Fruit fly (Drosophila melanogaster) whole organism, embryonic: ENCODE data around the gene Dpm2.

Experiments used
- ATbp ChIP-seq: fragments of 200-800 bp; sonication (Bioruptor generic); optimal IDR thresholded peaks from 2 replicates; lab custom pipeline; 2017; ENCODE audit warnings: missing biosample characterization, mild to moderate bottlenecking, missing genetic modification characterization, missing genetic modification reagents
- CG10209 ChIP-seq: fragments of 200-800 bp; sonication (Bioruptor generic); optimal IDR thresholded peaks from 3 replicates; lab custom pipeline; 2017; ENCODE audit warnings: missing biosample characterization, mild to moderate bottlenecking, missing genetic modification characterization, missing genetic modification reagents
- CG10462 ChIP-seq: fragments of 200-800 bp; sonication (Bioruptor generic); optimal IDR thresholded peaks from 2 replicates; lab custom pipeline; 2016; ENCODE audit warnings: missing biosample characterization, missing genetic modification characterization
- CG12219 ChIP-seq: fragments of 200-800 bp; sonication (Bioruptor generic); optimal IDR thresholded peaks from 3 replicates; lab custom pipeline; 2018; ENCODE audit warnings: missing biosample characterization, mild to moderate bottlenecking, missing genetic modification characterization
- CG12391 ChIP-seq: fragments of 200-800 bp; sonication (Bioruptor generic); optimal IDR thresholded peaks from 3 replicates; lab custom pipeline; 2018; ENCODE audit warnings: missing biosample characterization, mild to moderate bottlenecking, missing genetic modification characterization, moderate library complexity
- CG12942 ChIP-seq: fragments of 200-800 bp; sonication (Bioruptor generic); optimal IDR thresholded peaks from 3 replicates; lab custom pipeline; 2016; ENCODE audit warnings: missing biosample characterization, missing genetic modification characterization
- CG13123 ChIP-seq: fragments of 200-800 bp; sonication (Bioruptor generic); optimal IDR thresholded peaks from 2 replicates; lab custom pipeline; 2016; ENCODE audit warnings: missing biosample characterization, missing genetic modification characterization
- CG15073 ChIP-seq: fragments of 200-800 bp; sonication (Bioruptor generic); optimal IDR thresholded peaks from 2 replicates; lab custom pipeline; 2016; ENCODE audit warnings: missing biosample characterization, missing genetic modification characterization
- CG1647 ChIP-seq: fragments of 200-800 bp; sonication (Bioruptor generic); optimal IDR thresholded peaks from 3 replicates; lab custom pipeline; 2016; ENCODE audit warnings: missing biosample characterization, missing genetic modification characterization
- CG17568 ChIP-seq: fragments of 200-800 bp; sonication (Bioruptor generic); optimal IDR thresholded peaks from 2 replicates; lab custom pipeline; 2018; ENCODE audit warnings: missing biosample characterization, mild to moderate bottlenecking, missing genetic modification characterization, moderate library complexity
- CG18262 ChIP-seq: fragments of 200-800 bp; optimal IDR thresholded peaks from 3 replicates; lab custom pipeline; 2019; ENCODE audit warnings: missing biosample characterization, mild to moderate bottlenecking, missing genetic modification characterization, moderate library complexity
- CG2202 ChIP-seq: fragments of 200-800 bp; sonication (Bioruptor generic); optimal IDR thresholded peaks from 2 replicates; lab custom pipeline; 2018; ENCODE audit warnings: missing biosample characterization, mild to moderate bottlenecking, missing genetic modification characterization
- CG3065 ChIP-seq: fragments of 200-800 bp; sonication (Bioruptor generic); optimal IDR thresholded peaks from 2 replicates; lab custom pipeline; 2016; ENCODE audit warnings: missing biosample characterization, missing genetic modification characterization
- CG31365 ChIP-seq: fragments of 200-800 bp; sonication (Bioruptor generic); optimal IDR thresholded peaks from 2 replicates; lab custom pipeline; 2018; ENCODE audit warnings: missing biosample characterization, mild to moderate bottlenecking, missing genetic modification characterization
- CG5180 ChIP-seq: fragments of 200-800 bp; sonication (Bioruptor generic); optimal IDR thresholded peaks from 3 replicates; lab custom pipeline; 2017; ENCODE audit warnings: missing biosample characterization, missing genetic modification characterization, mild to moderate bottlenecking, moderate library complexity, missing genetic modification reagents
- CG6254 ChIP-seq: fragments of 200-800 bp; sonication (Bioruptor generic); optimal IDR thresholded peaks from 3 replicates; lab custom pipeline; 2017; ENCODE audit warnings: mild to moderate bottlenecking, missing biosample characterization, missing genetic modification reagents, missing genetic modification characterization
- CG6813 ChIP-seq: fragments of 200-800 bp; sonication (Bioruptor generic); optimal IDR thresholded peaks from 2 replicates; lab custom pipeline; 2017; ENCODE audit warnings: missing biosample characterization, missing genetic modification characterization, mild to moderate bottlenecking, moderate library complexity, missing genetic modification reagents
- CG7745 ChIP-seq: fragments of 200-800 bp; sonication (Bioruptor generic); optimal IDR thresholded peaks from 2 replicates; lab custom pipeline; 2018; ENCODE audit warnings: missing biosample characterization, mild to moderate bottlenecking, missing genetic modification characterization, moderate library complexity
- CG8089 ChIP-seq: fragments of 200-800 bp; sonication (Bioruptor generic); optimal IDR thresholded peaks from 3 replicates; lab custom pipeline; 2016; ENCODE audit warnings: missing biosample characterization, missing genetic modification characterization
- CG8359 ChIP-seq: fragments of 200-800 bp; sonication (Bioruptor generic); optimal IDR thresholded peaks from 2 replicates; lab custom pipeline; 2017; ENCODE audit warnings: missing biosample characterization, mild to moderate bottlenecking, missing genetic modification characterization, borderline replicate concordance
- CG8924 ChIP-seq: fragments of 200-800 bp; optimal IDR thresholded peaks from 3 replicates; lab custom pipeline; 2019; ENCODE audit warnings: missing biosample characterization, mild to moderate bottlenecking, missing genetic modification characterization, moderate library complexity
- Dek ChIP-seq: fragments of 200-800 bp; sonication (Bioruptor generic); optimal IDR thresholded peaks from 3 replicates; lab custom pipeline; 2019; ENCODE audit warnings: missing biosample characterization, mild to moderate bottlenecking, missing genetic modification characterization, moderate library complexity
- Ets65A ChIP-seq: fragments of 200-800 bp; sonication (Bioruptor generic); peaks from one replicate; lab custom pipeline; 2016; ENCODE audit warnings: missing biosample characterization, missing genetic modification characterization
- Gsc ChIP-seq: fragments of 200-800 bp; sonication (Bioruptor generic); IDR thresholded peaks from 2 replicates; pipeline ENCODE4 v1.3.6; 2022; ENCODE audit warnings: missing biosample characterization, missing genetic modification characterization
- HHEX ChIP-seq: fragments of 200-800 bp; sonication (Bioruptor generic); optimal IDR thresholded peaks from 3 replicates; lab custom pipeline; 2017; ENCODE audit warnings: missing biosample characterization, mild to moderate bottlenecking, missing genetic modification characterization, missing genetic modification reagents
- Max ChIP-seq: fragments of 200-800 bp; sonication (Bioruptor generic); optimal IDR thresholded peaks from 2 replicates; lab custom pipeline; 2016; ENCODE audit warnings: missing biosample characterization, mild to moderate bottlenecking, missing genetic modification characterization
- Meics ChIP-seq: fragments of 200-800 bp; sonication (Bioruptor generic); optimal IDR thresholded peaks from 2 replicates; lab custom pipeline; 2017; ENCODE audit warnings: missing biosample characterization, mild to moderate bottlenecking, missing genetic modification characterization
- Mes4 ChIP-seq: fragments of 200-800 bp; sonication (Bioruptor generic); optimal IDR thresholded peaks from 2 replicates; lab custom pipeline; 2016; ENCODE audit warnings: missing biosample characterization, missing genetic modification characterization
- NC2β ChIP-seq: fragments of 200-800 bp; sonication (Bioruptor generic); optimal IDR thresholded peaks from 2 replicates; lab custom pipeline; 2016; ENCODE audit warnings: missing biosample characterization, missing genetic modification characterization
- Nf-YB ChIP-seq: fragments of 200-800 bp; sonication (Bioruptor generic); optimal IDR thresholded peaks from 3 replicates; lab custom pipeline; 2019; ENCODE audit warnings: missing biosample characterization, mild to moderate bottlenecking, missing genetic modification characterization, moderate library complexity
- Side ChIP-seq: fragments of 200-800 bp; sonication (Bioruptor generic); optimal IDR thresholded peaks from 2 replicates; lab custom pipeline; 2016; ENCODE audit warnings: missing biosample characterization, missing genetic modification characterization
- Sry-β ChIP-seq: fragments of 200-800 bp; sonication (Bioruptor generic); optimal IDR thresholded peaks from 2 replicates; lab custom pipeline; 2018; ENCODE audit warnings: missing biosample characterization, mild to moderate bottlenecking, missing genetic modification characterization, moderate library complexity
- Ssrp ChIP-seq: fragments of 200-800 bp; sonication (Bioruptor generic); optimal IDR thresholded peaks from 2 replicates; lab custom pipeline; 2018; ENCODE audit warnings: missing biosample characterization, mild to moderate bottlenecking, missing genetic modification characterization, moderate library complexity
- Taf1 ChIP-seq: fragments of 200-800 bp; sonication (Bioruptor generic); IDR thresholded peaks from 2 replicates; pipeline ENCODE4 v1.3.6; 2022; ENCODE audit warnings: missing biosample characterization, missing genetic modification characterization
- Trl ChIP-seq, 3 experiments: fragments of >200 bp in 2 of 3; fragments of 200-800 bp in 1 of 3; sonication (Bioruptor generic) in 1 of 3; optimal IDR thresholded peaks; 2 replicates in 1 of 3; 3 replicates in 2 of 3; lab custom pipeline; 2016 to 2017; ENCODE audit warnings: missing biosample characterization in 1 of 3, missing genetic modification characterization in 1 of 3
- YL-1 ChIP-seq: fragments of 200-800 bp; sonication (Bioruptor generic); optimal IDR thresholded peaks from 3 replicates; lab custom pipeline; 2017; ENCODE audit warnings: missing biosample characterization, mild to moderate bottlenecking, missing genetic modification characterization
- bab2 ChIP-seq: fragments of 200-800 bp; sonication (Bioruptor generic); optimal IDR thresholded peaks from 2 replicates; lab custom pipeline; 2016; ENCODE audit warnings: missing biosample characterization, missing genetic modification characterization
- dati ChIP-seq: fragments of 200-800 bp; sonication (Bioruptor generic); IDR thresholded peaks from 2 replicates; pipeline ENCODE4 v1.3.6; 2022; ENCODE audit warnings: missing biosample characterization, missing genetic modification characterization
- dmrt99B ChIP-seq: fragments of 200-800 bp; sonication (Bioruptor generic); optimal IDR thresholded peaks from 2 replicates; lab custom pipeline; 2018; ENCODE audit warnings: missing biosample characterization, mild to moderate bottlenecking, missing genetic modification characterization, moderate library complexity
- dpn ChIP-seq, 2 experiments: fragments of 200-800 bp; sonication (Bioruptor generic); optimal IDR thresholded peaks; 3 replicates each; lab custom pipeline; 2016; ENCODE audit warnings: missing biosample characterization in 2 of 2, missing genetic modification characterization in 2 of 2
- emc ChIP-seq: fragments of 200-800 bp; sonication (Bioruptor generic); optimal IDR thresholded peaks from 2 replicates; lab custom pipeline; 2016; ENCODE audit warnings: missing biosample characterization, missing genetic modification characterization
- fd96Cb ChIP-seq: fragments of 200-800 bp; sonication (Bioruptor generic); optimal IDR thresholded peaks from 2 replicates; lab custom pipeline; 2018; ENCODE audit warnings: missing biosample characterization, mild to moderate bottlenecking, missing genetic modification characterization, moderate library complexity
- gcm ChIP-seq: fragments of 200-800 bp; sonication (Bioruptor generic); optimal IDR thresholded peaks from 2 replicates; lab custom pipeline; 2019; ENCODE audit warnings: missing biosample characterization, mild to moderate bottlenecking, missing genetic modification characterization, moderate library complexity
- ken ChIP-seq: fragments of 200-800 bp; sonication (Bioruptor generic); IDR thresholded peaks from 3 replicates; pipeline ENCODE4 v1.3.6; 2022; ENCODE audit warnings: missing biosample characterization, missing genetic modification characterization
- lola ChIP-seq, 3 experiments: fragments of >200 bp in 2 of 3; fragments of 200-800 bp in 1 of 3; sonication (Bioruptor generic) in 1 of 3; optimal IDR thresholded peaks; 2 replicates each; lab custom pipeline; 2017 to 2019; ENCODE audit warnings: missing biosample characterization in 3 of 3, missing genetic modification characterization in 3 of 3, mild to moderate bottlenecking in 1 of 3, moderate library complexity in 1 of 3
- phol ChIP-seq: fragments of 200-800 bp; sonication (Bioruptor generic); optimal IDR thresholded peaks from 3 replicates; lab custom pipeline; 2018; ENCODE audit warnings: missing biosample characterization, mild to moderate bottlenecking, missing genetic modification characterization, moderate library complexity
- repo ChIP-seq: fragments of 200-800 bp; sonication (Bioruptor generic); optimal IDR thresholded peaks from 2 replicates; lab custom pipeline; 2016; ENCODE audit warnings: missing biosample characterization, missing genetic modification characterization
- sr ChIP-seq: fragments of 200-800 bp; sonication (Bioruptor generic); IDR thresholded peaks from 3 replicates; pipeline ENCODE4 v1.3.6; 2022; ENCODE audit warnings: missing biosample characterization, missing genetic modification characterization
- ssp ChIP-seq: fragments of 200-800 bp; sonication (Bioruptor generic); IDR thresholded peaks from 2 replicates; pipeline ENCODE4 v1.3.6; 2022; ENCODE audit warnings: missing biosample characterization, missing genetic modification characterization
- tin ChIP-seq: fragments of 200-800 bp; sonication (Bioruptor generic); optimal IDR thresholded peaks from 3 replicates; lab custom pipeline; 2016; ENCODE audit warnings: missing biosample characterization, missing genetic modification characterization

Gene Dpm2

dm6 chr3L:3305430-3305829, 13.9 kb upstream of the Dpm2 start (continued):
- peak in 1 of 3 experiments; percentile 49 for TF ChIP-seq lola (GFP tag; optimal IDR thresholded peaks at IDR 0.05; lab: Kevin White, UChicago)
- TF ChIP-seq Side, result peak; percentile 29
- no peak for TF ChIP-seq Gsc (GFP tag; lab: Robert Waterston, UW)
- TF ChIP-seq CG6813, result peak; percentile 67
- TF ChIP-seq CG12391 (tag; lab: Kevin White, UChicago), result peak; percentile 6
- TF ChIP-seq CG10209, result peak; percentile 74
- TF ChIP-seq Sry-β (GFP tag; lab: Kevin White, UChicago), result peak; percentile 1
- TF ChIP-seq Trl (optimal IDR thresholded peaks at IDR 0.05; lab: Kevin White, UChicago), result no peak
- peak; percentile 25 for TF ChIP-seq Trl (GFP tag; optimal IDR thresholded peaks at IDR 0.05; lab: Kevin White, UChicago)
- TF ChIP-seq CG7745 (tag; lab: Kevin White, UChicago), result no peak
- no peak for TF ChIP-seq Ssrp (tag; lab: Kevin White, UChicago)
- no peak for TF ChIP-seq Ets65A (GFP tag; lab: Kevin White, UChicago)
- TF ChIP-seq CG8089 (GFP tag; lab: Kevin White, UChicago), result peak; percentile 49
- TF ChIP-seq Mes4, result peak; percentile 52
- no peak for TF ChIP-seq ken (GFP tag; lab: Robert Waterston, UW)
- no peak for TF ChIP-seq YL-1
- TF ChIP-seq Max (GFP tag; lab: Kevin White, UChicago), result peak; percentile 33
- peak; percentile 14 to 46 for TF ChIP-seq dpn (GFP tag; optimal IDR thresholded peaks at IDR 0.05; lab: Kevin White, UChicago)
- TF ChIP-seq repo (GFP tag; lab: Kevin White, UChicago), result peak; percentile 9
- no peak for TF ChIP-seq emc
- no peak for TF ChIP-seq tin (GFP tag; lab: Kevin White, UChicago)
- peak; percentile 76 for TF ChIP-seq ATbp
- TF ChIP-seq CG18262 (tag; lab: Kevin White, UChicago), result peak; percentile 23
- TF ChIP-seq dati (GFP tag; lab: Robert Waterston, UW), result no peak
- TF ChIP-seq fd96Cb (tag; lab: Kevin White, UChicago), result peak; percentile 42
- no peak for TF ChIP-seq gcm
- TF ChIP-seq CG15073, result no peak
- TF ChIP-seq sr (GFP tag; lab: Robert Waterston, UW), result no peak
- TF ChIP-seq CG1647, result no peak
- no peak for TF ChIP-seq CG3065 (GFP tag; lab: Kevin White, UChicago)
- TF ChIP-seq phol (tag; lab: Kevin White, UChicago), result no peak
- no peak for TF ChIP-seq CG5180 (GFP tag; lab: Kevin White, UChicago)
- peak; percentile 60 for TF ChIP-seq CG17568 (GFP tag; lab: Kevin White, UChicago)
- peak; percentile 56 for TF ChIP-seq HHEX (GFP tag; lab: Kevin White, UChicago)
- peak; percentile 8 for TF ChIP-seq Nf-YB (GFP tag; lab: Kevin White, UChicago)
- TF ChIP-seq CG31365 (tag; lab: Kevin White, UChicago), result no peak
- TF ChIP-seq CG12219 (GFP tag; lab: Kevin White, UChicago), result peak; percentile 21
- no peak for TF ChIP-seq ssp (GFP tag; lab: Robert Waterston, UW)
- TF ChIP-seq Dek (tag; lab: Kevin White, UChicago), result no peak
- TF ChIP-seq Taf1 (GFP tag; lab: Robert Waterston, UW), result no peak
- peak; percentile 24 for TF ChIP-seq CG13123 (GFP tag; lab: Kevin White, UChicago)
- TF ChIP-seq Meics (GFP tag; lab: Kevin White, UChicago), result peak; percentile 17
- peak; percentile 49 for TF ChIP-seq CG8359
- peak; percentile 23 for TF ChIP-seq CG10462 (GFP tag; lab: Kevin White, UChicago)
- TF ChIP-seq dmrt99B (tag; lab: Kevin White, UChicago), result no peak
- TF ChIP-seq CG12942 (GFP tag; lab: Kevin White, UChicago), result peak; percentile 4
- peak; percentile 5 for TF ChIP-seq CG8924 (tag; lab: Kevin White, UChicago)
- TF ChIP-seq bab2, result peak; percentile 50
- peak; percentile 64 for TF ChIP-seq CG2202 (tag; lab: Kevin White, UChicago)
- peak; percentile 11 for TF ChIP-seq CG6254 (GFP tag; lab: Kevin White, UChicago)
- peak; percentile 45 for TF ChIP-seq NC2β (GFP tag; lab: Kevin White, UChicago)
